Worm (Caenorhabditis elegans): ENCODE results near the gene tftc-3.

tftc-3 gene

ce11 chrV:10227333-10227732 lies 17.2 kb upstream of the tftc-3 start, which contains the start of gene ttr-19:
Gene ttr-19 (minus strand): TSS chrV:10227433.
- TF ChIP-seq madf-5 (GFP tag; IDR thresholded peaks at IDR 0.05) (no peak), lsy-2 (tag; optimal IDR thresholded peaks at IDR 0.05) (no peak), hif-1 (tag; optimal IDR thresholded peaks at IDR 0.05) (no peak), T26A8.4 (GFP tag; IDR thresholded peaks at IDR 0.05) (no peak), saeg-2 (GFP tag; IDR thresholded peaks at IDR 0.05) (no peak), fos-1 (tag; optimal IDR thresholded peaks at IDR 0.05) (no peak), dmd-8 (GFP tag; IDR thresholded peaks at IDR 0.05) (no peak), snpc-4 (tag; optimal IDR thresholded peaks at IDR 0.05) (no peak), spr-3 (GFP tag; optimal IDR thresholded peaks at IDR 0.05) (no peak)

- TF ChIP-seq mxl-2 (GFP tag; conservative IDR thresholded peaks at IDR 0.05) (no peak), nhr-28 (tag; optimal IDR thresholded peaks at IDR 0.05) (peak; percentile 39), nhr-42 (GFP tag; IDR thresholded peaks at IDR 0.05) (no peak), lim-7 (GFP tag; IDR thresholded peaks at IDR 0.05) (no peak), mdt-29 (GFP tag; IDR thresholded peaks at IDR 0.05) (no peak), Y75B8A.6 (GFP tag; IDR thresholded peaks at IDR 0.05) (no peak), aha-1 (tag) (no peak), hif-1 (tag; optimal IDR thresholded peaks at IDR 0.05) (no peak)
Measured at ce11 chrV:10225610-10226009, 15.5 kb upstream of the tftc-3 start, which contains the start of gene daf-36. Gene daf-36 (minus strand): TSS chrV:10225710.

- TF ChIP-seq ceh-20 (GFP tag; IDR thresholded peaks at IDR 0.05) (no peak), arid-1 (GFP tag; conservative IDR thresholded peaks at IDR 0.05) (no peak), nhr-11 (tag; optimal IDR thresholded peaks at IDR 0.05) (no peak), R02D3.7 (tag; optimal IDR thresholded peaks at IDR 0.05) (no peak), zip-11 (GFP tag; IDR thresholded peaks at IDR 0.05) (no peak), lir-3 (tag; optimal IDR thresholded peaks at IDR 0.05) (no peak), pqm-1 (tag; optimal IDR thresholded peaks at IDR 0.05) (peak; percentile 73), nhr-28 (tag; optimal IDR thresholded peaks at IDR 0.05) (peak; percentile 76)
Measured at ce11 chrV:10224619-10225018, 14.5 kb upstream of the tftc-3 start.

- TF ChIP-seq dpl-1 (GFP tag; optimal IDR thresholded peaks at IDR 0.05), result no peak
- TF ChIP-seq unc-62 (GFP tag; optimal IDR thresholded peaks at IDR 0.05 in 1 of 2), result no peak
- no peak for TF ChIP-seq unc-62 (tag; optimal IDR thresholded peaks at IDR 0.05)
- TF ChIP-seq fos-1 (tag; optimal IDR thresholded peaks at IDR 0.05), result no peak
- TF ChIP-seq zip-2 (tag; optimal IDR thresholded peaks at IDR 0.05), result no peak
- TF ChIP-seq arid-1 (GFP tag; conservative IDR thresholded peaks at IDR 0.05), result no peak
- no peak for TF ChIP-seq mxl-2 (GFP tag; conservative IDR thresholded peaks at IDR 0.05)
- no peak for TF ChIP-seq zip-11 (GFP tag; IDR thresholded peaks at IDR 0.05)
- no peak for TF ChIP-seq nhr-77 (tag; optimal IDR thresholded peaks at IDR 0.05)
- no peak for TF ChIP-seq egl-43 (GFP tag; IDR thresholded peaks at IDR 0.05)
- no peak for TF ChIP-seq pqm-1 (tag; optimal IDR thresholded peaks at IDR 0.05)
- TF ChIP-seq jun-1 (tag; optimal IDR thresholded peaks at IDR 0.05), result no peak
- TF ChIP-seq nhr-28 (tag; optimal IDR thresholded peaks at IDR 0.05), result no peak
- no peak for TF ChIP-seq daf-8 (GFP tag; IDR thresholded peaks at IDR 0.05)
- TF ChIP-seq zfp-3 (GFP tag; conservative IDR thresholded peaks at IDR 0.05), result no peak
- TF ChIP-seq ama-1 (optimal IDR thresholded peaks at IDR 0.05), result no peak
- no peak for TF ChIP-seq zag-1 (tag; optimal IDR thresholded peaks at IDR 0.05)
Measured at ce11 chrV:10222007-10222406, 11.9 kb upstream of the tftc-3 start, which contains the start of gene C12D8.20. Gene C12D8.20 (plus strand): TSS chrV:10222307.

- TF ChIP-seq nhr-28 (tag; optimal IDR thresholded peaks at IDR 0.05), result no peak
- TF ChIP-seq tag-97 (GFP tag; IDR thresholded peaks at IDR 0.05), result no peak
- TF ChIP-seq ztf-11 (tag; optimal IDR thresholded peaks at IDR 0.05), result no peak
- TF ChIP-seq mxl-2 (GFP tag; conservative IDR thresholded peaks at IDR 0.05), result no peak
- no peak for TF ChIP-seq spr-1 (tag; optimal IDR thresholded peaks at IDR 0.05)
- no peak for TF ChIP-seq dve-1 (tag; optimal IDR thresholded peaks at IDR 0.05; ENCODE audit: insufficient read depth)
- TF ChIP-seq nhr-77 (tag; optimal IDR thresholded peaks at IDR 0.05), result no peak
- no peak for TF ChIP-seq T20F7.1 (GFP tag; optimal IDR thresholded peaks at IDR 0.05)
- no peak for TF ChIP-seq lir-3 (tag; optimal IDR thresholded peaks at IDR 0.05)
Measured at ce11 chrV:10221317-10221716, 11.2 kb upstream of the tftc-3 start, which contains the start of the genes fipr-5 and fipr-9. Gene fipr-5 (minus strand): TSS chrV:10221417. Gene fipr-9 (plus strand): TSS chrV:10221662.
